Worm (Caenorhabditis elegans): ENCODE data around the gene F20E11.7.

The F20E11.7 gene

ce11 chrV:17436492-17436891 lies 27.9 kb upstream of the F20E11.7 start, which contains the start of gene F20E11.18:
Gene F20E11.18 (minus strand): TSS chrV:17436592.
- TF ChIP-seq Y53F4B.3 (GFP tag; IDR thresholded peaks at IDR 0.05) (no peak), F22D6.2 (tag; optimal IDR thresholded peaks at IDR 0.05) (no peak), mxl-1 (tag; optimal IDR thresholded peaks at IDR 0.05) (no peak), ccch-3 (GFP tag; optimal IDR thresholded peaks at IDR 0.05) (no peak), attf-6 (GFP tag; IDR thresholded peaks at IDR 0.05) (no peak), pha-4 (tag; optimal IDR thresholded peaks at IDR 0.05) (no peak), sptf-2 (GFP tag; optimal IDR thresholded peaks at IDR 0.05) (no peak), dpff-1 (tag; optimal IDR thresholded peaks at IDR 0.05) (no peak), madf-8 (GFP tag; conservative IDR thresholded peaks at IDR 0.05) (no peak), B0035.1 (tag; optimal IDR thresholded peaks at IDR 0.05) (no peak), egl-18 (GFP tag; IDR thresholded peaks at IDR 0.05) (no peak), akir-1 (GFP tag; optimal IDR thresholded peaks at IDR 0.05) (no peak), ekl-4 (GFP tag; IDR thresholded peaks at IDR 0.05) (no peak), ztf-22 (GFP tag; optimal IDR thresholded peaks at IDR 0.05) (no peak), sdz-38 (tag; optimal IDR thresholded peaks at IDR 0.05) (no peak)

- no peak for TF ChIP-seq ZK185.1 (tag; optimal IDR thresholded peaks at IDR 0.05; ENCODE audit: poor library complexity, severe bottlenecking)
- no peak for TF ChIP-seq nhr-179 (tag; optimal IDR thresholded peaks at IDR 0.05)
- no peak for TF ChIP-seq nhr-90 (tag; optimal IDR thresholded peaks at IDR 0.05)
- TF ChIP-seq hsf-1 (GFP tag; IDR thresholded peaks at IDR 0.05), result no peak
- no peak for TF ChIP-seq lin-54 (GFP tag; optimal IDR thresholded peaks at IDR 0.05)
- TF ChIP-seq hlh-12 (tag; optimal IDR thresholded peaks at IDR 0.05), result no peak
- no peak for TF ChIP-seq snpc-4 (GFP tag; optimal IDR thresholded peaks at IDR 0.05)
- TF ChIP-seq snpc-4 (tag; optimal IDR thresholded peaks at IDR 0.05), result no peak
- no peak for TF ChIP-seq F22D6.2 (tag; optimal IDR thresholded peaks at IDR 0.05)
- TF ChIP-seq F39B2.1 (GFP tag; IDR thresholded peaks at IDR 0.05), result no peak
- TF ChIP-seq K11D2.4 (GFP tag; IDR thresholded peaks at IDR 0.05), result no peak
- no peak for TF ChIP-seq madf-3 (GFP tag; IDR thresholded peaks at IDR 0.05)
- no peak for TF ChIP-seq hrde-1 (tag; optimal IDR thresholded peaks at IDR 0.05; ENCODE audit: borderline replicate concordance)
- TF ChIP-seq attf-5 (GFP tag; optimal IDR thresholded peaks at IDR 0.05), result no peak
- TF ChIP-seq mcd-1 (GFP tag; IDR thresholded peaks at IDR 0.05), result no peak
- TF ChIP-seq zfh-2 (GFP tag; conservative IDR thresholded peaks at IDR 0.05), result no peak
- TF ChIP-seq ztf-28 (GFP tag; IDR thresholded peaks at IDR 0.05), result no peak
Observed at ce11 chrV:17438317-17438716, 26.1 kb upstream of the F20E11.7 start, which contains the start of gene srsx-2. Gene srsx-2 (minus strand): TSS chrV:17438417.

- TF ChIP-seq T07F8.4 (tag; optimal IDR thresholded peaks at IDR 0.05), result no peak
- TF ChIP-seq lag-1 (GFP tag; IDR thresholded peaks at IDR 0.05), result no peak
- TF ChIP-seq Y53F4B.3 (GFP tag; IDR thresholded peaks at IDR 0.05), result no peak
- no peak for TF ChIP-seq F22D6.2 (tag; optimal IDR thresholded peaks at IDR 0.05)
- TF ChIP-seq aptf-2 (GFP tag; conservative IDR thresholded peaks at IDR 0.05), result no peak
- no peak for TF ChIP-seq pbrm-1 (GFP tag; IDR thresholded peaks at IDR 0.05)
Observed at ce11 chrV:17439406-17439805, 25.0 kb upstream of the F20E11.7 start, which contains the start of gene srh-154. Gene srh-154 (plus strand): TSS chrV:17439706.

ce11 chrV:17449836-17450235 lies 14.5 kb upstream of the F20E11.7 start:
- TF ChIP-seq rec-8 (tag; optimal IDR thresholded peaks at IDR 0.05), result no peak
- no peak for TF ChIP-seq tbp1 (GFP tag; optimal IDR thresholded peaks at IDR 0.05)
- no peak for TF ChIP-seq tbx-9 (tag; optimal IDR thresholded peaks at IDR 0.05; ENCODE audit: borderline replicate concordance)

Measured in whole organism, young adult.